Worm (Caenorhabditis elegans) whole organism, L4 larva: ENCODE results near the gene F43C11.10.
A peak's percentile ranks its signal among the peaks of the same experiment; 100 is the strongest.

Experiments
- D1046.2 ChIP-seq: fragments of 200-800 bp; sonication (Bioruptor generic); IDR thresholded peaks from 2 replicates; pipeline ENCODE4 v1.3.6; 2022; ENCODE audit warnings: missing genetic modification characterization, missing compliant biosample characterization
- F37D6.2 ChIP-seq: sonication (generic microtip); optimal IDR thresholded peaks from 2 replicates; lab custom pipeline; 2016; ENCODE audit warnings: mild to moderate bottlenecking, missing genetic modification characterization, missing compliant biosample characterization
- F44E2.7 ChIP-seq: fragments of 200-800 bp; sonication (Bioruptor generic); IDR thresholded peaks from 2 replicates; pipeline ENCODE4 v2.1.2; 2022; ENCODE audit warnings: missing genetic modification characterization, missing compliant biosample characterization
- T20F7.1 ChIP-seq: fragments of 200-800 bp; sonication (Bioruptor generic); optimal IDR thresholded peaks from 2 replicates; lab custom pipeline; 2018; ENCODE audit warnings: mild to moderate bottlenecking, missing genetic modification characterization, missing compliant biosample characterization
- ZK546.5 ChIP-seq, 2 experiments: sonication (generic microtip); optimal IDR thresholded peaks; 2 replicates each; lab custom pipeline; 2017; ENCODE audit warnings: missing biosample characterization in 2 of 2, missing genetic modification characterization in 2 of 2
- aha-1 ChIP-seq: fragments of 150-350 bp; peaks from one replicate; lab custom pipeline; 2014; ENCODE audit warnings: missing biosample characterization, missing genetic modification characterization
- aly-2 ChIP-seq: sonication (generic microtip); optimal IDR thresholded peaks from 2 replicates; lab custom pipeline; 2018; ENCODE audit warnings: missing biosample characterization, missing genetic modification characterization
- ama-1 ChIP-seq: fragments of 150-350 bp; optimal IDR thresholded peaks from 2 replicates; lab custom pipeline; 2014; ENCODE audit warnings: inconsistent platforms, mixed read lengths
- ceh-44 ChIP-seq: fragments of 200-800 bp; sonication (Bioruptor generic); IDR thresholded peaks from 2 replicates; pipeline ENCODE4 v1.3.6; 2022; ENCODE audit warnings: missing genetic modification reagents, missing genetic modification characterization, missing compliant biosample characterization
- ceh-82 ChIP-seq: sonication (generic microtip); optimal IDR thresholded peaks from 2 replicates; lab custom pipeline; 2017; ENCODE audit warnings: missing biosample characterization, missing genetic modification characterization
- daf-8 ChIP-seq: fragments of 200-800 bp; sonication (Bioruptor generic); IDR thresholded peaks from 2 replicates; pipeline ENCODE4 v1.3.6; 2022; ENCODE audit warnings: missing genetic modification characterization, missing compliant biosample characterization
- dve-1 ChIP-seq: sonication (generic microtip); optimal IDR thresholded peaks from 2 replicates; lab custom pipeline; 2017; ENCODE audit warnings: antibody characterized with exemption, mild to moderate bottlenecking, missing genetic modification characterization, missing compliant biosample characterization; ENCODE audit not compliant: insufficient read depth
- egl-43 ChIP-seq: fragments of 200-800 bp; sonication (Bioruptor generic); IDR thresholded peaks from 2 replicates; pipeline ENCODE4 v1.3.6; 2022; ENCODE audit warnings: missing genetic modification reagents, missing genetic modification characterization, missing compliant biosample characterization
- jun-1 ChIP-seq: fragments of 150-350 bp; optimal IDR thresholded peaks from 2 replicates; lab custom pipeline; 2014; ENCODE audit warnings: missing biosample characterization, missing genetic modification reagents, missing genetic modification characterization
- lin-13 ChIP-seq: fragments of 150-350 bp; optimal IDR thresholded peaks from 2 replicates; lab custom pipeline; 2014; ENCODE audit warnings: missing biosample characterization, missing genetic modification reagents, missing genetic modification characterization
- lin-38 ChIP-seq: fragments of 200-800 bp; sonication (Bioruptor generic); IDR thresholded peaks from 2 replicates; pipeline ENCODE4 v1.3.6; 2022; ENCODE audit warnings: missing genetic modification reagents, missing genetic modification characterization, missing compliant biosample characterization
- lin-39 ChIP-seq: fragments of 150-350 bp; optimal IDR thresholded peaks from 2 replicates; lab custom pipeline; 2014; ENCODE audit warnings: missing biosample characterization, missing genetic modification reagents, missing genetic modification characterization
- madf-5 ChIP-seq, 2 experiments: fragments of 200-800 bp; sonication (Bioruptor generic); IDR thresholded peaks; 2 replicates each; pipeline ENCODE4 v1.3.6; 2022; ENCODE audit warnings: missing compliant biosample characterization in 2 of 2, missing genetic modification characterization in 2 of 2
- mdt-29 ChIP-seq: fragments of 200-800 bp; sonication (Bioruptor generic); IDR thresholded peaks from 2 replicates; pipeline ENCODE4 v1.3.6; 2022; ENCODE audit warnings: missing genetic modification reagents, missing genetic modification characterization, missing compliant biosample characterization
- mxl-2 ChIP-seq: fragments of 200-800 bp; sonication (Bioruptor generic); conservative IDR thresholded peaks from 2 replicates; pipeline ENCODE4 v1.3.6; 2022; ENCODE audit warnings: missing genetic modification reagents, missing genetic modification characterization, missing compliant biosample characterization
- nhr-10 ChIP-seq: fragments of 150-350 bp; optimal IDR thresholded peaks from 2 replicates; lab custom pipeline; 2014; ENCODE audit warnings: missing biosample characterization, missing genetic modification characterization
- nhr-11 ChIP-seq: fragments of 150-350 bp; optimal IDR thresholded peaks from 2 replicates; lab custom pipeline; 2014; ENCODE audit warnings: missing biosample characterization, missing genetic modification characterization
- nhr-237 ChIP-seq: sonication (generic microtip); optimal IDR thresholded peaks from 2 replicates; lab custom pipeline; 2017; ENCODE audit warnings: missing biosample characterization, missing genetic modification characterization
- nhr-28 ChIP-seq: fragments of 150-350 bp; optimal IDR thresholded peaks from 2 replicates; lab custom pipeline; 2014; ENCODE audit warnings: missing biosample characterization, missing genetic modification characterization
- nhr-42 ChIP-seq: fragments of 200-800 bp; sonication (Bioruptor generic); IDR thresholded peaks from 2 replicates; pipeline ENCODE4 v1.3.6; 2022; ENCODE audit warnings: missing genetic modification characterization, missing compliant biosample characterization
- nhr-77 ChIP-seq: fragments of 150-350 bp; optimal IDR thresholded peaks from 2 replicates; lab custom pipeline; 2014; ENCODE audit warnings: missing biosample characterization, missing genetic modification characterization
- pha-4 ChIP-seq, 2 experiments: fragments of 150-350 bp in 1 of 2; fragments of 200-800 bp in 1 of 2; sonication (Bioruptor generic) in 1 of 2; IDR thresholded peaks in 1 of 2; optimal IDR thresholded peaks in 1 of 2; 2 replicates each; pipeline versions ENCODE4 v1.3.6 to Lab custom; 2014 to 2022; ENCODE audit warnings: missing genetic modification characterization in 2 of 2, missing genetic modification reagents in 2 of 2, missing biosample characterization in 1 of 2, missing compliant biosample characterization in 1 of 2
- skn-1 ChIP-seq: fragments of 150-350 bp; optimal IDR thresholded peaks from 2 replicates; lab custom pipeline; 2014; ENCODE audit warnings: missing biosample characterization, missing genetic modification characterization
- snpc-1.2 ChIP-seq: fragments of 200-800 bp; sonication (Bioruptor generic); IDR thresholded peaks from 2 replicates; pipeline ENCODE4 v1.3.6; 2022; ENCODE audit warnings: missing genetic modification reagents, missing genetic modification characterization, missing compliant biosample characterization
- spr-1 ChIP-seq: sonication (generic microtip); optimal IDR thresholded peaks from 2 replicates; lab custom pipeline; 2016; ENCODE audit warnings: mild to moderate bottlenecking, missing genetic modification characterization, missing compliant biosample characterization
- spr-3 ChIP-seq: fragments of 200-800 bp; sonication (Bioruptor generic); optimal IDR thresholded peaks from 2 replicates; lab custom pipeline; 2018; ENCODE audit warnings: mild to moderate bottlenecking, missing genetic modification characterization, missing compliant biosample characterization
- unc-62 ChIP-seq, 3 experiments: fragments of 150-350 bp in 1 of 3; sonication (generic microtip); optimal IDR thresholded peaks in 2 of 3; peaks in 1 of 3; 1 replicate in 1 of 3; 2 replicates in 2 of 3; lab custom pipeline; 2014 to 2017; ENCODE audit warnings: missing biosample characterization in 3 of 3, missing genetic modification characterization in 3 of 3, missing genetic modification reagents in 3 of 3, missing genotype in 1 of 3
- vab-7 ChIP-seq: fragments of 200-800 bp; sonication (Bioruptor generic); IDR thresholded peaks from 2 replicates; pipeline ENCODE4 v1.3.6; 2022; ENCODE audit warnings: missing genetic modification reagents, missing genetic modification characterization, missing compliant biosample characterization
- zfp-2 ChIP-seq: sonication (generic microtip); optimal IDR thresholded peaks from 2 replicates; lab custom pipeline; 2016; ENCODE audit warnings: mild to moderate bottlenecking, missing genetic modification characterization, missing compliant biosample characterization
- ztf-11 ChIP-seq: fragments of 150-350 bp; optimal IDR thresholded peaks from 2 replicates; lab custom pipeline; 2014; ENCODE audit warnings: missing biosample characterization, missing genetic modification characterization
- ztf-7 ChIP-seq: fragments of 150-350 bp; optimal IDR thresholded peaks from 2 replicates; lab custom pipeline; 2014; ENCODE audit warnings: missing biosample characterization, missing genetic modification characterization

Gene F43C11.10

ce11 chrII:2352546-2352945, at the start of gene F43C11.10:
F43C11.10 (minus strand) TSS chrII:2352646.
- no peak for TF ChIP-seq skn-1 (tag; lab: Kevin White, UChicago)
- TF ChIP-seq nhr-11 (tag; lab: Kevin White, UChicago): no peak
- TF ChIP-seq jun-1: no peak
- no peak for TF ChIP-seq pha-4 (GFP tag; IDR thresholded peaks at IDR 0.05; lab: Robert Waterston, UW)
- no peak for TF ChIP-seq pha-4 (tag; optimal IDR thresholded peaks at IDR 0.05; lab: Kevin White, UChicago)
- TF ChIP-seq nhr-77: no peak
- no peak for TF ChIP-seq egl-43 (GFP tag; lab: Robert Waterston, UW)
- no peak for TF ChIP-seq lin-38
- no peak for TF ChIP-seq vab-7 (GFP tag; lab: Robert Waterston, UW)

- TF ChIP-seq lin-39: no peak
- no peak for TF ChIP-seq snpc-1.2 (GFP tag; lab: Robert Waterston, UW)
- TF ChIP-seq nhr-28 (tag; lab: Kevin White, UChicago): peak; percentile 95
- peak; percentile 43 for TF ChIP-seq aha-1 (tag; lab: Kevin White, UChicago)
- TF ChIP-seq nhr-10: no peak
- no peak for TF ChIP-seq ZK546.5 (tag; optimal IDR thresholded peaks at IDR 0.05; lab: Kevin White, UChicago)
- TF ChIP-seq aly-2: no peak
- TF ChIP-seq nhr-237 (tag; lab: Kevin White, UChicago): no peak
Observed at ce11 chrII:2399810-2400209, 47.4 kb upstream of the F43C11.10 start.

- TF ChIP-seq nhr-42 (GFP tag; lab: Robert Waterston, UW) (no peak), F44E2.7 (GFP tag; lab: Robert Waterston, UW) (no peak)
- TF ChIP-seq, all 104 proteins: peak for 0
Observed at ce11 chrII:2398884-2399283, 46.4 kb upstream of the F43C11.10 start, which contains the start of gene F16G10.14. F16G10.14 (minus strand) TSS chrII:2398984.

- TF ChIP-seq mxl-2 (GFP tag; lab: Robert Waterston, UW): no peak
- no peak for TF ChIP-seq nhr-77
- TF ChIP-seq ztf-7 (tag; lab: Kevin White, UChicago): no peak
- TF ChIP-seq T20F7.1 (GFP tag; lab: Kevin White, UChicago): no peak
- no peak for TF ChIP-seq jun-1
- TF ChIP-seq, all 104 proteins: peak for 0
Observed at ce11 chrII:2395864-2396263, 43.4 kb upstream of the F43C11.10 start, which contains the start of gene F16G10.13. F16G10.13 (minus strand) TSS chrII:2395964.

- TF ChIP-seq F37D6.2 (tag; lab: Kevin White, UChicago) (no peak), spr-1 (tag; lab: Kevin White, UChicago) (no peak)
Observed at ce11 chrII:2393821-2394220, 41.4 kb upstream of the F43C11.10 start, which contains the start of gene F16G10.11. F16G10.11 (minus strand) TSS chrII:2393921.

- TF ChIP-seq lin-13 (GFP tag; lab: Kevin White, UChicago) (no peak), D1046.2 (no peak), mdt-29 (no peak), madf-5 (GFP tag; IDR thresholded peaks at IDR 0.05; lab: Robert Waterston, UW) (no peak), skn-1 (tag; lab: Kevin White, UChicago) (no peak), ztf-11 (tag; lab: Kevin White, UChicago) (no peak), zfp-2 (no peak), ceh-44 (GFP tag; lab: Robert Waterston, UW) (no peak)
Observed at ce11 chrII:2390884-2391283, 38.4 kb upstream of the F43C11.10 start, which contains the start of gene F16G10.10. F16G10.10 (minus strand) TSS chrII:2390984.

- TF ChIP-seq ama-1 (lab: Kevin White, UChicago) (no peak), dve-1 (tag; lab: Kevin White, UChicago) (no peak), D1046.2 (no peak), unc-62 (GFP tag; optimal IDR thresholded peaks at IDR 0.05 in 1 of 2; lab: Kevin White, UChicago) (no peak), unc-62 (tag; optimal IDR thresholded peaks at IDR 0.05; lab: Kevin White, UChicago) (no peak), ceh-82 (tag; lab: Kevin White, UChicago) (no peak), daf-8 (no peak), spr-3 (GFP tag; lab: Kevin White, UChicago) (no peak)
Observed at ce11 chrII:2385495-2385894, 33.0 kb upstream of the F43C11.10 start, which contains the start of gene F16G10.9. F16G10.9 (minus strand) TSS chrII:2385595.
